4 fruit fly cellular contexts compared by ENCODE assay signal in the genomic region with DNA sequence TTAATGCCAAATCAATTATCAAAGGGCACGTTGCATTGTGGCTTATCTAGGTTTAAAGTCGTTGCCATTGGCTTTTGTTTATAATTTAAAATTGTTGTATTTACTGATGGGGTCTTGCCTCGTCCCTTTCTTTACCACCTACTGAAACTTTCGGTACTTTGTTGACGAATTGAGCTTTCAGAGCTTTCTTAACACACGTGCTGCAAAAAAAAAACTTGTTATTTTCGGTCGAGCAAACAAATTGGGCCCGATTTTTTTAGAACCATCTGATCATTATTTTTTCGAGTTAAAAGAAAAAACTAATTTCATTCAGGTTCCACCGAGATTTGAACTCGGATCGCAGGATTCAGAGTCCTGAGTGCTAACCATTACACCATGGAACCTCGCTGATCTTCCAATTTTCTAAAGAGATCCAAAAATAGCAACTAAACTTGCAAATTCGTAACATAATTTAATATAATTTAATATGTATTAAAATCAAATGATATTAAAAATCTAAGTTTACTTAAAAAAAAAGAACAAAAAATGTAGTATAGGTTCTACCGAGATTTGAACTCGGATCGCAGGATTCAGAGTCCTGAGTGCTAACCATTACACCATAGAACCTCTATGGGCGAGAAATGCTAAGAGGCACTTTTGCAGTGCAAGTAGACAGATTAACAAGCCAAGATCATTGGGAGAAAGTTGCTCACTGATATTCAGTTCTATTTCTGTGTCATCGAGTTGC.
TF ChIP-seq lines count a peak whose summit lies in the region.

No protein-coding gene starts in this region.

- no peak for TF ChIP-seq CTCF in whole organism, embryonic (GFP tag; optimal IDR thresholded peaks at IDR 0.05; lab: Kevin White, UChicago)

TF ChIP-seq in whole organism, adult, 20 proteins besides CTCF, POLR2A, EP300 and RAD21:
- TF ChIP-seq Clk (GFP tag; optimal IDR thresholded peaks at IDR 0.05; lab: Kevin White, UChicago) (no peak), Mnt (GFP tag; optimal IDR thresholded peaks at IDR 0.05; lab: Kevin White, UChicago) (peak; percentile 88), kay (GFP tag; lab: Kevin White, UChicago; ENCODE audit: borderline replicate concordance) (peak; percentile 21), CG14711 (tag; optimal IDR thresholded peaks at IDR 0.05; lab: Kevin White, UChicago) (no peak), bab1 (GFP tag; optimal IDR thresholded peaks at IDR 0.05; lab: Kevin White, UChicago) (peak; percentile 10)

TF ChIP-seq in whole organism, embryonic, 481 proteins besides CTCF, POLR2A, EP300 and RAD21 (continues in another document):
- TF ChIP-seq vvl (GFP tag; IDR thresholded peaks at IDR 0.05; lab: Robert Waterston, UW) (0 out of 2 replicates have a peak, but pooled peaks have one; percentile 17), CG16813 (GFP tag; IDR thresholded peaks at IDR 0.05; lab: Robert Waterston, UW; ENCODE audit: partially characterized antibody) (peak; percentile 90), inv (GFP tag; IDR thresholded peaks at IDR 0.05; lab: Robert Waterston, UW; ENCODE audit: partially characterized antibody) (peak; percentile 38; the same call in 1 of the 2 replicates), CG8281 (tag; optimal IDR thresholded peaks at IDR 0.05; lab: Kevin White, UChicago) (no peak), Bdp1 (GFP tag; optimal IDR thresholded peaks at IDR 0.05; lab: Kevin White, UChicago) (peak; percentile 99), grn (GFP tag; optimal IDR thresholded peaks at IDR 0.05; lab: Kevin White, UChicago) (peak; percentile 17), cad (GFP tag; optimal IDR thresholded peaks at IDR 0.05; lab: Kevin White, UChicago) (no peak), kay (GFP tag; optimal IDR thresholded peaks at IDR 0.05; lab: Kevin White, UChicago) (no peak), E2f1 (GFP tag; IDR thresholded peaks at IDR 0.05; lab: Robert Waterston, UW) (no peak), eve (GFP tag; optimal IDR thresholded peaks at IDR 0.05; lab: Kevin White, UChicago) (no peak), sr (GFP tag; IDR thresholded peaks at IDR 0.05; lab: Robert Waterston, UW) (no peak), CoRest (tag; optimal IDR thresholded peaks at IDR 0.05; lab: Kevin White, UChicago) (no peak), cas (GFP tag; IDR thresholded peaks at IDR 0.05; lab: Robert Waterston, UW) (no peak), MTF-1 (GFP tag; optimal IDR thresholded peaks at IDR 0.05; lab: Kevin White, UChicago; ENCODE audit: borderline replicate concordance) (no peak), Sry-δ (GFP tag; optimal IDR thresholded peaks at IDR 0.05; lab: Kevin White, UChicago) (no peak), MESR4 (GFP tag; optimal IDR thresholded peaks at IDR 0.05; lab: Kevin White, UChicago) (no peak), cwo (GFP tag; optimal IDR thresholded peaks at IDR 0.05; lab: Kevin White, UChicago) (peak; percentile 92), BtbVII (GFP tag; optimal IDR thresholded peaks at IDR 0.05; lab: Kevin White, UChicago) (no peak), ems (GFP tag; optimal IDR thresholded peaks at IDR 0.05; lab: Kevin White, UChicago) (no peak), lmd (GFP tag; IDR thresholded peaks at IDR 0.05; lab: Robert Waterston, UW) (no peak), Dek (tag; optimal IDR thresholded peaks at IDR 0.05; lab: Kevin White, UChicago) (no peak), sens (GFP tag; lab: Kevin White, UChicago) (peak; percentile 53), hkb (optimal IDR thresholded peaks at IDR 0.05; lab: Kevin White, UChicago) (no peak), hkb (GFP tag; IDR thresholded peaks at IDR 0.05; lab: Robert Waterston, UW) (0 out of 2 replicates have a peak, but pooled peaks have one; percentile 12), Sox102F (GFP tag; optimal IDR thresholded peaks at IDR 0.05; lab: Kevin White, UChicago) (no peak), Dfd (GFP tag; optimal IDR thresholded peaks at IDR 0.05; lab: Kevin White, UChicago) (no peak)

TF ChIP-seq in whole organism, prepupa, 60 proteins besides CTCF, POLR2A, EP300 and RAD21:
- TF ChIP-seq dsx (GFP tag; optimal IDR thresholded peaks at IDR 0.05; lab: Kevin White, UChicago; ENCODE audit: poor library complexity, severe bottlenecking) = peak; percentile 54
- TF ChIP-seq vri (GFP tag; optimal IDR thresholded peaks at IDR 0.05; lab: Kevin White, UChicago) = peak; percentile 1
- no peak for TF ChIP-seq CG8319 (GFP tag; optimal IDR thresholded peaks at IDR 0.05; lab: Kevin White, UChicago)
- TF ChIP-seq Eip78C (GFP tag; lab: Kevin White, UChicago) = peak; percentile 72
- peak; percentile 29 for TF ChIP-seq Eip93F (GFP tag; optimal IDR thresholded peaks at IDR 0.05; lab: Kevin White, UChicago)
- peak; percentile 37 for TF ChIP-seq fkh (GFP tag; optimal IDR thresholded peaks at IDR 0.05; lab: Kevin White, UChicago)
- TF ChIP-seq CG15336 (GFP tag; IDR thresholded peaks at IDR 0.05; lab: Robert Waterston, UW) = 0 out of 2 replicates have a peak, but pooled peaks have one; percentile 10
- no peak for TF ChIP-seq fd85E (GFP tag; optimal IDR thresholded peaks at IDR 0.05; lab: Kevin White, UChicago)
- peak; percentile 78 for TF ChIP-seq svp (GFP tag; lab: Kevin White, UChicago)
- TF ChIP-seq CG6854 (GFP tag; optimal IDR thresholded peaks at IDR 0.05; lab: Kevin White, UChicago) = peak; percentile 16

TF ChIP-seq in whole organism, wandering third instar larva, 38 proteins besides CTCF, POLR2A, EP300 and RAD21:
- TF ChIP-seq jim (GFP tag; optimal IDR thresholded peaks at IDR 0.05; lab: Kevin White, UChicago) (no peak), Jra (GFP tag; optimal IDR thresholded peaks at IDR 0.05; lab: Kevin White, UChicago) (no peak), Hnf4 (GFP tag; optimal IDR thresholded peaks at IDR 0.05; lab: Kevin White, UChicago) (peak; percentile 1)
